In the genomic region with DNA sequence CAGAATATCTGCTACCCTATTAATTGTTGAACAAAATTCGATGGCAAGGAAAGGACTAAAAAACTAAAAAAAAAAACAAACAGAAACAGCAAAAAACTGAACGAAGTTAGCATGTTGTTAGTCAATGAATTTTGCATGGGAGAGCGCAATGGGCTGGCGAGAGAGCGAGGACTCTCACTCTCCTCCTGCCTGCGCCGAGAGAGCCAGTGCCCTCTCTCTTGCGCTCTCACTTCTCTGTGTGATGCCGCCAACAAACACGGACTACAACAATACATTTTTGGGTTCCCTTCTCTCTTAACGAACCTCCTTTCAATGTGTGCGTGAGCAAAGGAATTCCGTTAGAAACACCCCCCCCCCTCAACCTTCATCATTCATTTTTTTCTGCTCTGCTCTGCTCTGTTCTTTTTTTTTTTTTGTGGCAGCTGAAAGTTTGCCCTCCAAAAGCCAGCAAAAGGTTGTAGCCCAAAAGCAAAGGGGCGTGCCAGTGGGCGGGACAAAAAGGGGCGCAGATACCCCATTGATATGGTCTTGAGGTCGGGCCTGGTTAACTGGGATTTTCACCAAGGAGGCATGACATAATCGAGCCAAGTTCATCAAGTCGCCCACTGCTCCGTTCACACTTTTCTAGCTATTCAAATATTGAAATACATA, we compare ENCODE assay signal across 1 fruit fly cellular context.
A peak's percentile ranks its signal among the peaks of the same experiment; 100 is the strongest.
TF ChIP-seq lines count a peak whose summit lies in the region.

No protein-coding gene starts in this region.

TF ChIP-seq in whole organism, embryonic, 481 proteins besides CTCF, POLR2A, EP300 and RAD21 (continued from another document):
- peak; percentile 64 for TF ChIP-seq ERR (GFP tag; optimal IDR thresholded peaks at IDR 0.05; lab: Kevin White, UChicago)
TF ChIP-seq in whole organism, embryonic: peak in this region for 11.
